Worm (Caenorhabditis elegans): ENCODE measurements around the gene nhr-138.
"Not testable (repeated sequence)": the region's sequence is repeated elsewhere in the genome, so short reads cannot be mapped to it uniquely, and the experiment has no call there.

Gene nhr-138

DNA sequence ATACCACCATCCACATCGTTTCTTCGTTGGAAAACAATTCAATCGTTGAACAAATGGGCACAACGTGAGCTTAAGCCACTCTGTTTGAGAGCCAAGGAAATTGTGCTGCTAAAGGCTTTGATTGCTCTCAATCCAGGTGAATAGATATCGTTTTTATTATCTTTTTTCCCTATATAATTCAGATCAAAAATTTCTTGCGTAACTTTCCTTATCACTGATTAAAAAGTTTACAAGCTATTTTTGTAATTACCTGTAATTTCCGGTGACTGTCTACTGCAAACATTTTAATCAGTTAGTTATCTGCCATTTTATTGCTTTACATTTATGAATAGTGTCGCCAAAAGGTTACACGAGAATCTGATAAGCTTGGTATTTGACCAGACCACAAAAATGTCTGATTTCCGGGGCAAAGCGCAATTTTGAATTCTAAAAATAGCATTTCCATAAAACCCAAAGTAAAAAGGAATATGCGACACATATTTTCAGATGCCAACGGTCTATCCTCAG is 37.7 kb downstream of the nhr-138 start:
- TF ChIP-seq tbx-7 (tag; optimal IDR thresholded peaks at IDR 0.05) (no peak), nfya-1 (tag; optimal IDR thresholded peaks at IDR 0.05) (no peak), sox-2 (GFP tag; IDR thresholded peaks at IDR 0.05) (no peak), sox-4 (tag; optimal IDR thresholded peaks at IDR 0.05) (no peak), ceh-30 (tag; optimal IDR thresholded peaks at IDR 0.05) (no peak), ama-1 (optimal IDR thresholded peaks at IDR 0.05) (no peak)

DNA sequence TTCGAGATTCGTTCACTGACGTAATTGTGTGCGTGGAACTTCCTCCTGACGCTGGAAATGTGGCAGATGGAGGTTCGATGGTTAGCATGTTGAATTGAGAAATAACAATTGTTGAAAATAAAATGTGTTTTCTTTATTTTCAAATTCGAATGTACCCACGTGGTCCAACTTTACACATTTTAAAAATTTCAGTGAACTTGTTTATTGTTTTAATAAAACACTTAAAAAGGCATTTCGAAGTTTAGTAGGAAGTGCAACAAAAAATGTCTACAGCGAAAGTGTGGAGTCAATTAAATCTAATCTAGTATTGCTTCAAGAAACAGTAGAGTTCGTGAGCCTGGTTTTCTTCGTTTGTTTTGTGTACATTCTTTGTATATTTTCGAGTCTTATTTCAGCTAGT is 41.2 kb downstream of the nhr-138 start, which contains the start of gene ssp-36:
Gene ssp-36, minus strand, starts transcription at position 101 of the 400 bp plus-strand sequence.
- TF ChIP-seq nhr-11 (tag; optimal IDR thresholded peaks at IDR 0.05) = no peak
- no peak for TF ChIP-seq ceh-34 (tag; optimal IDR thresholded peaks at IDR 0.05)
- TF ChIP-seq C38D4.7 (GFP tag; optimal IDR thresholded peaks at IDR 0.05) = no peak
- no peak for TF ChIP-seq fkh-10 (GFP tag; optimal IDR thresholded peaks at IDR 0.05)
- TF ChIP-seq ama-1 (optimal IDR thresholded peaks at IDR 0.05) = no peak
- TF ChIP-seq K02D7.2 (tag; optimal IDR thresholded peaks at IDR 0.05) = no peak
- TF ChIP-seq pag-3 (tag; optimal IDR thresholded peaks at IDR 0.05; ENCODE audit: borderline replicate concordance) = no peak
- no peak for TF ChIP-seq ceh-45 (GFP tag; IDR thresholded peaks at IDR 0.05)
- TF ChIP-seq ceh-14 (tag; optimal IDR thresholded peaks at IDR 0.05) = no peak
- TF ChIP-seq ceh-18 (tag; optimal IDR thresholded peaks at IDR 0.05) = no peak
- no peak for TF ChIP-seq ceh-30 (tag; optimal IDR thresholded peaks at IDR 0.05)
- no peak for TF ChIP-seq T23F11.4 (GFP tag; optimal IDR thresholded peaks at IDR 0.05)

ce11 chrIV:9767054-9767453 is 42.0 kb downstream of the nhr-138 start, which contains the start of gene msp-79:
msp-79 (minus strand) TSS chrIV:9767154.
- not testable (repeated sequence) for TF ChIP-seq sox-4, rnt-1, Y22D7AL.16 (tag; optimal IDR thresholded peaks at IDR 0.05)

DNA sequence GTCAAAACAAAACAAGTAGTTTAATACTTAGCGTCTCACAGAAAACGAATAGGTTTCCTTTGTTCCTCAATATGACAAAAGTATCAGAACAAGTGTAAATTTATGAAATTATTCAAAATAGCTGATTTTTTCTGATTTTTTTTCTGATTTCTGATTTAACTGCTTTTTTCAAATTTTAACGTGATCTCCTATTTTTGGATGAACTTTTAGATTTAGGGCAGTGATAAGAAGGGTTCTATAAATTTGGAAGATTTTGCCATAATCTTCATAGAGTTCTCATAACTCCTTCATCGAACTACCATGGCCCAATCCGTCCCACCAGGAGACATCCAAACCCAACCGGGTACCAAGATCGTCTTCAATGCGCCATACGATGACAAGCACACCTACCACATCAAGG is 44.7 kb downstream of the nhr-138 start, which contains the start of gene msp-78:
Gene msp-78, plus strand, starts transcription at position 301 of the 400 bp plus-strand sequence.
- not testable (repeated sequence) for TF ChIP-seq hlh-8, elt-4, ceh-34 (tag; optimal IDR thresholded peaks at IDR 0.05)

DNA sequence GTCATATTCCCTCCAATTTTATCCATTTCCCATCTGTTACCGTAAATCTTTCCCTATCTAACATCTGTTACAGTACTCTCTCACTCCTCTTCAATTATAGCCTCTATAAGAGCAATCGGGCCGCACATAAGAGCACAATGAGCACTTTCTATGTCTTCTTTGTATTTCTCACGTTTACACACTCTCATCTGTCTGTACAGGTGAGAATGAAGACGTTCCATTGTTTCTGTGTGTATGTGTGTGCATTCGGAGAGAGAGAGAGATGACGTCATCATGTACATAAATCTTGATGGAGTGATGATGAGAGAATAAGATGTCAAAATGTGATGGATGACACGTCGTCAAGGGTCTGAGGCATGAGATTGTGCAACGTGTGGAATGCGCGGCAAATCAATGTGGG is 45.7 kb downstream of the nhr-138 start:
- TF ChIP-seq tbx-2 (tag; optimal IDR thresholded peaks at IDR 0.05) (peak; percentile 62), sox-4 (tag; optimal IDR thresholded peaks at IDR 0.05) (no peak), hlh-13 (GFP tag; optimal IDR thresholded peaks at IDR 0.05) (no peak), unc-55 (GFP tag; optimal IDR thresholded peaks at IDR 0.05) (peak; percentile 98), ceh-31 (tag; optimal IDR thresholded peaks at IDR 0.05) (peak; percentile 9), ref-2 (tag; optimal IDR thresholded peaks at IDR 0.05) (peak; percentile 20)

DNA sequence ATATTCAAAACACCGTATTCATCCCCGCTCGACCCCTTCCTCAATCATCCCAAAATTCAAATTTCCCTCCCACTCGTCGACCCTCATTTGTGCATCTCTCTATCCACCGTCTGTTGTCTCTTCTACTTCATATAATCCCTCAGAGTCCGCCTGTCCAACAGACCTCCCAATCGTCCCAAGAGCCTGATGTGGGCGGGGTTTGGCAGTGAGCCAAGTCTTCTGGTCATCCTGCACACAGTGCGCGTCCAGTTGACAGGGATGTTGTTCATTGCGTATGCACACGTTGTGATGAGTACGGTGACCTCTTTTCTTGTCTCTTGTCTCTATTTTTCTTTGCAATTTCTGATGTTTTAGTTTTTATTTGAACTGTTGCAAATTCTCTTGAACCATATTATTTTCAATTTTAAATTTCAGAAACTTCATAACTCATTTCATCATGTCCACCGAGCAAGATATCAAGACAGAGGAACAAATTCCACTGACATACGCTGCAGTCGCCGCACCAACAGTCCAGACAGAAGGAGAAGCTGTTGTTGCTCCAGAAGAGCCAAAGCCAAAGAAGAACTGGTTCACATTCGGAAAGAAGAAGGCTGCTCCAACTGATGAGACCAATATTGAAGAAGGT is 47.2 kb downstream of the nhr-138 start, which contains the start of gene cav-1:
Gene cav-1, plus strand, starts transcription at position 415 of the 625 bp plus-strand sequence.
- no peak for TF ChIP-seq gmeb-2 (tag; optimal IDR thresholded peaks at IDR 0.05)
- TF ChIP-seq ceh-48 (tag; optimal IDR thresholded peaks at IDR 0.05) = no peak
- TF ChIP-seq hlh-6 (tag; optimal IDR thresholded peaks at IDR 0.05) = no peak
- TF ChIP-seq ets-4 (tag; optimal IDR thresholded peaks at IDR 0.05) = no peak
- TF ChIP-seq madf-2 (tag; optimal IDR thresholded peaks at IDR 0.05) = no peak
- no peak for TF ChIP-seq eyg-1 (tag; optimal IDR thresholded peaks at IDR 0.05)
- TF ChIP-seq F13H6.1 (tag; optimal IDR thresholded peaks at IDR 0.05) = no peak
- no peak for TF ChIP-seq tbx-7 (tag; optimal IDR thresholded peaks at IDR 0.05)
- no peak for TF ChIP-seq lin-11 (tag; optimal IDR thresholded peaks at IDR 0.05)
- TF ChIP-seq ceh-19 (GFP tag; optimal IDR thresholded peaks at IDR 0.05) = no peak
- TF ChIP-seq fax-1 (tag; optimal IDR thresholded peaks at IDR 0.05) = no peak
- TF ChIP-seq hlh-30 (tag; optimal IDR thresholded peaks at IDR 0.05; ENCODE audit: insufficient read depth) = no peak
- TF ChIP-seq unc-3 (GFP tag; conservative IDR thresholded peaks at IDR 0.05) = no peak
- TF ChIP-seq unc-3 (tag; optimal IDR thresholded peaks at IDR 0.05) = no peak
- TF ChIP-seq ceh-31 (tag; optimal IDR thresholded peaks at IDR 0.05) = peak; percentile 53
- TF ChIP-seq T23F11.4 (GFP tag; optimal IDR thresholded peaks at IDR 0.05) = no peak
- TF ChIP-seq ttx-3 (tag; optimal IDR thresholded peaks at IDR 0.05) = no peak
- TF ChIP-seq nfya-1 (tag; optimal IDR thresholded peaks at IDR 0.05) = peak; percentile 58
- TF ChIP-seq ceh-2 (tag; optimal IDR thresholded peaks at IDR 0.05) = no peak
- TF ChIP-seq ref-2 (tag; optimal IDR thresholded peaks at IDR 0.05) = peak; percentile 47
- TF ChIP-seq ceh-18 (tag; optimal IDR thresholded peaks at IDR 0.05) = no peak
- TF ChIP-seq unc-55 (GFP tag; optimal IDR thresholded peaks at IDR 0.05) = peak; percentile 52
- TF ChIP-seq ceh-34 (tag; optimal IDR thresholded peaks at IDR 0.05) = no peak
- no peak for TF ChIP-seq zip-5 (tag; optimal IDR thresholded peaks at IDR 0.05)

Data from whole organism, late embryonic.